Fruit fly (Drosophila melanogaster): Measurements from ENCODE around the gene Glut4EF.

Gene Glut4EF

DNA sequence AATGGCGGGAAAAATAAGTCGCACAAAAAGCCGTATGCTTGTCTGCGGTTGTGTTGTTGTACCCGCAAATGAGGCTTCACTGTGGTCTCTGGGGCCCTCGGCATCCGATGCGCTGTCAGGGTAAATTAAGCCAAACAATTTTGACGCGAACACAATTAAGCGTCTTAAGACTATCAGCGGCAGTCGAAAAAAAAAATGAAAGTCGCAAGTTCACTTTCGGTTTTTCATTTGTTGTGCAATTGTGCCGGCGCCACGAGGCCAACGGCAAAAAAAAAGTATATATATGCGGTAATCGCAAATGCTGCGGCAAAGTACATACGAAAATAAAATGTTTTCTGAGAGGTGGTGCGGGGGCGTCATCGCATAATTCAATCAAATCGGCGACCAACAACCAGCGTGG, 28.4 kb downstream of the Glut4EF start:
- TF ChIP-seq dac (GFP tag; optimal IDR thresholded peaks at IDR 0.05) (no peak), Ets21C (GFP tag; optimal IDR thresholded peaks at IDR 0.05) (no peak), Blimp-1 (GFP tag; optimal IDR thresholded peaks at IDR 0.05) (peak; percentile 65), svp (GFP tag) (peak; percentile 60), Met (GFP tag; optimal IDR thresholded peaks at IDR 0.05) (no peak), Hr4 (GFP tag; optimal IDR thresholded peaks at IDR 0.05) (no peak), CG6854 (GFP tag; optimal IDR thresholded peaks at IDR 0.05) (no peak), Eip93F (GFP tag; optimal IDR thresholded peaks at IDR 0.05) (no peak), lz (GFP tag; optimal IDR thresholded peaks at IDR 0.05) (no peak), Hr38 (GFP tag; optimal IDR thresholded peaks at IDR 0.05) (no peak), Eip75B (GFP tag; optimal IDR thresholded peaks at IDR 0.05) (no peak), achi (GFP tag; optimal IDR thresholded peaks at IDR 0.05) (no peak)

DNA sequence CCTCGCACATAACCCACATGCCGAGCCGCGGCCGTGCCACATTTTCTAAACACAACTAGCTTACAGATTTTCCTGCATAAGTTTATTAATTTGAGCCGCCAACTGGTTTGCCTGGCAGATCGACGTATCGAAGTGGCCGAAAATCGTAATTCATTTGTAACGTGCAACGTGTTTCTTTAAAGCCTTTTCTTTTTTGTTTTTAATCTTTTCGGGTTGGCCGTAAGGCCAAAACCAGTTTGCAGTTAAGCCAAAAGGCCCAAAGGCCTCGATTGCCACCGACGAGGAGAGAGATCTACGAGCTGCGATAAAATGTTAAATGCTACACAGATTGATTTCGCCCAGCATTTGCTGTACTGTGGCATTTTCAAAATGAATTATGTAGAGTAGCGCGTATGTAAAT, 28.9 kb downstream of the Glut4EF start:
- TF ChIP-seq salr (GFP tag; optimal IDR thresholded peaks at IDR 0.05), result no peak
- peak; percentile 1 for TF ChIP-seq Eip78C (GFP tag)

DNA sequence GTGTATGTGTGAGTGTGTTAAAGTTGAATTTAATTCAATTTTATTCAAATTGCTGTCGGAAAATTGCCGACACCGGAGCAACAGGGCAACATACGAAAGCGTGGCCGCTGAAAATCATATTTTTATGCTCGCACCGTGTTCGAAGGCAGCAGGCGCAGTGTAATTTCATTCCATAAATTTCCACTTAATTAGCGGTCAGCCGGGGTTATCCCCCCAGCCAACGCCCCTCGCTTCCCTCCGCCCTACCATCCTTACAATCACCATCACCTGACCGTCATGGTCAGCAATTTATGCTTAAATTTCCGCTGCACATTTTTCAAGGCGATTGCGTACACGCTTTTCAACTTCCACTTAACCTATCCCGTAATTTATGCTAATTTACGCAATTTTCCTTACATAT, 30.2 kb downstream of the Glut4EF start:
- TF ChIP-seq CG11294 (GFP tag; IDR thresholded peaks at IDR 0.05), result no peak
- TF ChIP-seq svp (GFP tag), result peak; percentile 39
- TF ChIP-seq Eip78C (GFP tag), result peak; percentile 6

DNA sequence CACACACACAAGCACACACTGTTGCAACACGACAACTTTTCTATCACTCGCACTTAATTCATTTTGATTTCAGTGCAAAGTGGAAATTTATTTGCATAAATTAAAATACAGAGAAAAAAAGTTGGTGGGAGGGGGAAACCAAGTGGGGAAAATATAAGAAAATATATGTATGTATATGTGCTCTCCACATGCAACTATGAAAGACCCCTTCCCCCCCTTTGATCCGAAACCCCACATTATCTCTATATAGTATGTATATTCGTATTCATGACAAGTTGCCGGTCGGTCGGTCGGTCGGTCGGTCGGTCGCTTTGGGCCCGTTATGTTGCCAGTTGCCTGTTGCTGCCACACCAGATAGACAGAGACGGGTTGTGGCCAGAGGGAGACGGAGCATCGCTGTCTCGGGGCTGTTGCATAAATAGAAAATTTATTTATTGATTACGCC, 31.6 kb downstream of the Glut4EF start:
- TF ChIP-seq salr (GFP tag; optimal IDR thresholded peaks at IDR 0.05) (no peak), fkh (GFP tag; optimal IDR thresholded peaks at IDR 0.05) (no peak), CG15336 (GFP tag; IDR thresholded peaks at IDR 0.05) (0 out of 2 replicates have a peak, but pooled peaks have one; percentile 8), CG6163 (GFP tag; IDR thresholded peaks at IDR 0.05) (no peak), Hr39 (GFP tag; optimal IDR thresholded peaks at IDR 0.05) (no peak), CG3032 (tag; optimal IDR thresholded peaks at IDR 0.05) (no peak), CG6276 (GFP tag; optimal IDR thresholded peaks at IDR 0.05) (no peak), acj6 (GFP tag; optimal IDR thresholded peaks at IDR 0.05) (no peak), Hr38 (GFP tag; optimal IDR thresholded peaks at IDR 0.05) (no peak), Lpt (GFP tag; optimal IDR thresholded peaks at IDR 0.05) (no peak), Met (GFP tag; optimal IDR thresholded peaks at IDR 0.05) (no peak), CG8119 (GFP tag; IDR thresholded peaks at IDR 0.05) (0 out of 3 replicates have a peak, but pooled peaks have one; percentile 18)

DNA sequence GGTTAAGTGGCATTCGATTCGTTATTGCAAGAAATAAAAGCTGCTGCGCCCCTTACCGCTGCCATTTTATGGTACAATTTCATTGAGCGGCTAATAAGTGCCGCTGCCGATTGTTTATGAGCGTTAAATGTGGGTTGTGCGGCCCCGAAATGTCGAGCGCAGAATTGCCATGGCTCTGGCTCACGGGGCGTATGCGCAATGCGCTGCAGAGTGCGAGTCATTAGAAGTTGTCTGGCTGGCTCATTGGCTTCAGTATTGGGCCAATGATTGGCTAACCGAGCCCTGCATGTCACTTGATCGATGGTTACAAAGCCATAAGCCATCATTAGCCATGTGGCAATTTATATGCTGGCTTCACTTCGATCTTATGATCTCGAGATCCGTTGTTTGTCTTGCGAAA, 35.6 kb downstream of the Glut4EF start:
- TF ChIP-seq Eip78C (GFP tag) (peak; percentile 28), CG10669 (GFP tag; optimal IDR thresholded peaks at IDR 0.05) (no peak)

DNA sequence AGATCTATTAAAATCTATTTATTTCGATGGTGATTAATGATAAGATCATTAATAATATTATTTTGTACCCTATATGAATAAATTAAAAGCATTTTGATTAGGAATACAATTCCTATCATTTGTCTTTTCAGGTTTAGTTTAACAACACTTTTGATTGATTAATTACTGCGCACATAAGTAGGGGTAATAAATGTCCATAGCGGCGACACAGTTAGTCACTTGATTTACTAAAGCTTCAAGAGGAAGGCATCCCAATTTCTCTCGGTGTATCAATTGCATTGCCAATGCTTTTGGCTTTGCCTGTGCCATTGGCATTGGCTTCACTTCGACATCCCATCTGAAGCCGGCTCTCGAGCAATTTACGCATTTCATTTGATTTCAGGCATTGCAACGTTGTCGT, 36.4 kb downstream of the Glut4EF start:
- TF ChIP-seq Sox102F (GFP tag; optimal IDR thresholded peaks at IDR 0.05), result peak; percentile 26
- TF ChIP-seq CG6163 (GFP tag; IDR thresholded peaks at IDR 0.05), result no peak
- TF ChIP-seq Hr4 (GFP tag; optimal IDR thresholded peaks at IDR 0.05), result peak; percentile 35
- no peak for TF ChIP-seq Eip93F (GFP tag; optimal IDR thresholded peaks at IDR 0.05)
- TF ChIP-seq fd59A (GFP tag; optimal IDR thresholded peaks at IDR 0.05), result no peak
- TF ChIP-seq CG10631 (GFP tag; optimal IDR thresholded peaks at IDR 0.05), result peak; percentile 1
- 0 out of 2 replicates have a peak, but pooled peaks have one; percentile 23 for TF ChIP-seq CG11294 (GFP tag; IDR thresholded peaks at IDR 0.05)
- peak; percentile 46 for TF ChIP-seq CG32006 (GFP tag; optimal IDR thresholded peaks at IDR 0.05)
- no peak for TF ChIP-seq dsx (GFP tag; optimal IDR thresholded peaks at IDR 0.05; ENCODE audit: poor library complexity, severe bottlenecking)
- TF ChIP-seq acj6 (GFP tag; optimal IDR thresholded peaks at IDR 0.05), result peak; percentile 22
- TF ChIP-seq Eip78C (GFP tag), result peak; percentile 56
- TF ChIP-seq lz (GFP tag; optimal IDR thresholded peaks at IDR 0.05), result no peak
- TF ChIP-seq eg (GFP tag; IDR thresholded peaks at IDR 0.05), result peak; percentile 60; the same call in 1 of the 3 replicates
- TF ChIP-seq CG3919 (GFP tag; optimal IDR thresholded peaks at IDR 0.05), result peak; percentile 34
- peak; percentile 26 for TF ChIP-seq esn (GFP tag; optimal IDR thresholded peaks at IDR 0.05)
- TF ChIP-seq svp (GFP tag), result peak; percentile 58
- TF ChIP-seq CG6276 (GFP tag; optimal IDR thresholded peaks at IDR 0.05), result no peak
- peak; percentile 34 for TF ChIP-seq OdsH (GFP tag; optimal IDR thresholded peaks at IDR 0.05)
- peak; percentile 12 for TF ChIP-seq CG31627 (GFP tag; optimal IDR thresholded peaks at IDR 0.05)
- no peak for TF ChIP-seq topi (GFP tag; optimal IDR thresholded peaks at IDR 0.05)
- TF ChIP-seq CG8119 (GFP tag; IDR thresholded peaks at IDR 0.05), result no peak
- peak; percentile 27 for TF ChIP-seq CG6792 (GFP tag; optimal IDR thresholded peaks at IDR 0.05)
- peak; percentile 35 for TF ChIP-seq net (GFP tag; optimal IDR thresholded peaks at IDR 0.05)
- no peak for TF ChIP-seq salr (GFP tag; optimal IDR thresholded peaks at IDR 0.05)
- peak; percentile 11 for TF ChIP-seq CG34406 (GFP tag; optimal IDR thresholded peaks at IDR 0.05)
- TF ChIP-seq pdm3 (GFP tag; optimal IDR thresholded peaks at IDR 0.05), result no peak
- peak; percentile 21 for TF ChIP-seq Met (GFP tag; optimal IDR thresholded peaks at IDR 0.05)

Measured in whole organism, prepupa.